Worm (Caenorhabditis elegans) whole organism, late embryonic: Measurements from ENCODE around the gene H25P19.1.

Source experiments
- ama-1 ChIP-seq: fragments of 150-350 bp; optimal IDR thresholded peaks from 2 replicates; lab custom pipeline; 2014
- ceh-14 ChIP-seq: sonication (generic microtip); optimal IDR thresholded peaks from 2 replicates; lab custom pipeline; 2016; ENCODE audit warnings: missing genotype, missing genetic modification characterization, missing compliant biosample characterization
- ceh-2 ChIP-seq: sonication (generic microtip); optimal IDR thresholded peaks from 2 replicates; lab custom pipeline; 2016; ENCODE audit warnings: missing genotype, missing genetic modification characterization, missing compliant biosample characterization
- ceh-6 ChIP-seq: fragments of 200-800 bp; sonication (Bioruptor generic); optimal IDR thresholded peaks from 2 replicates; lab custom pipeline; 2018; ENCODE audit warnings: mild to moderate bottlenecking, missing genetic modification characterization, missing compliant biosample characterization
- ceh-9 ChIP-seq: sonication (generic microtip); optimal IDR thresholded peaks from 2 replicates; lab custom pipeline; 2016; ENCODE audit warnings: mild to moderate bottlenecking, missing genetic modification characterization, inconsistent platforms, missing compliant biosample characterization
- dmd-4 ChIP-seq: sonication (generic microtip); optimal IDR thresholded peaks from 2 replicates; lab custom pipeline; 2016; ENCODE audit warnings: borderline replicate concordance, missing genetic modification characterization, missing compliant biosample characterization
- elt-4 ChIP-seq: sonication (generic microtip); optimal IDR thresholded peaks from 2 replicates; lab custom pipeline; 2016; ENCODE audit warnings: missing genetic modification characterization, missing compliant biosample characterization
- fkh-10 ChIP-seq: fragments of 150-350 bp; optimal IDR thresholded peaks from 2 replicates; lab custom pipeline; 2014; ENCODE audit warnings: missing biosample characterization, missing genetic modification reagents, missing genetic modification characterization
- hlh-8 ChIP-seq: sonication (generic microtip); optimal IDR thresholded peaks from 2 replicates; lab custom pipeline; 2016; ENCODE audit warnings: missing genotype, missing genetic modification characterization, missing compliant biosample characterization
- nfya-1 ChIP-seq: sonication (generic microtip); optimal IDR thresholded peaks from 2 replicates; lab custom pipeline; 2017; ENCODE audit warnings: missing genetic modification characterization, mild to moderate bottlenecking, missing compliant biosample characterization, antibody characterized with exemption, moderate library complexity
- pat-9 ChIP-seq: fragments of 200-800 bp; sonication (Bioruptor generic); optimal IDR thresholded peaks from 2 replicates; lab custom pipeline; 2018; ENCODE audit warnings: mild to moderate bottlenecking, missing genetic modification characterization, moderate library complexity, missing compliant biosample characterization
- sox-4 ChIP-seq: sonication (generic microtip); optimal IDR thresholded peaks from 2 replicates; lab custom pipeline; 2017; ENCODE audit warnings: mild to moderate bottlenecking, missing genetic modification characterization, inconsistent platforms, missing compliant biosample characterization

DNA sequence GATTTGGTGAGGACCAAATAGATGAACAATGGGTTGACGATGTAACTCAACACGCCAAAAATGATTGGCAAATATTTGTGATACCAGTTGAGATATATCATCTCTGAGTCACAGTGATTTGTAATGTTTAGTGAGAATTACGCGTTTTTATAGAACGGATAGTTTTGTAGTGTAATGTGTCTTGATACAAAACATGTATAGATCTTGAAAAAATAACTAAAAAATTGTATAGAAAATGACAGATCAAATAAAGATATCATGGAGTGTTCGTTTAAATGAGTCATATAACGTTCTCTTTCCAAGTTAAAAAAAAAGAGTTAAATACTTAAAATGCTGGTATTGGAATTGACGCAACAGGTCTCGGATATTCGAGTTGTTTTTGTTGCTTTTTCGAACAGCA, 33.1 kb upstream of the H25P19.1 start, which contains the start of gene srj-6:
- TF ChIP-seq ama-1 (lab: Kevin White, UChicago) (no peak), sox-4 (no peak), ceh-9 (tag; lab: Kevin White, UChicago) (no peak), elt-4 (tag; lab: Kevin White, UChicago) (no peak), ceh-2 (tag; lab: Kevin White, UChicago) (no peak), fkh-10 (GFP tag; lab: Kevin White, UChicago) (no peak), pat-9 (tag; lab: Kevin White, UChicago) (no peak), hlh-8 (tag; lab: Kevin White, UChicago) (no peak), dmd-4 (tag; lab: Kevin White, UChicago) (no peak), ceh-6 (GFP tag; lab: Kevin White, UChicago) (no peak), nfya-1 (tag; lab: Kevin White, UChicago) (no peak), ceh-14 (tag; lab: Kevin White, UChicago) (no peak)
